Worm (Caenorhabditis elegans): ENCODE data around the gene C45G9.2.

C45G9.2 gene

ce11 chrIII:5096741-5097140 lies 27.9 kb downstream of the C45G9.2 start (continued):
- TF ChIP-seq chd-7 (tag; optimal IDR thresholded peaks at IDR 0.05) (no peak), ceh-91 (GFP tag; IDR thresholded peaks at IDR 0.05) (no peak), mcd-1 (GFP tag; IDR thresholded peaks at IDR 0.05) (no peak), mxl-1 (tag; optimal IDR thresholded peaks at IDR 0.05) (no peak), let-526 (GFP tag; IDR thresholded peaks at IDR 0.05) (no peak)

ce11 chrIII:5098740-5099276 lies 29.9 kb downstream of the C45G9.2 start:
- no peak for TF ChIP-seq pbrm-1 (GFP tag; IDR thresholded peaks at IDR 0.05)
- no peak for TF ChIP-seq nfya-2 (GFP tag; IDR thresholded peaks at IDR 0.05)
- TF ChIP-seq F57A8.1 (GFP tag; optimal IDR thresholded peaks at IDR 0.05) = no peak
- TF ChIP-seq mes-4 (tag; optimal IDR thresholded peaks at IDR 0.05) = no peak
- TF ChIP-seq bed-1 (GFP tag; IDR thresholded peaks at IDR 0.05) = no peak
- no peak for TF ChIP-seq xnd-1 (tag; optimal IDR thresholded peaks at IDR 0.05)
- TF ChIP-seq ceh-100 (GFP tag; IDR thresholded peaks at IDR 0.05) = no peak
- no peak for TF ChIP-seq T26A5.8 (tag; optimal IDR thresholded peaks at IDR 0.05)
- peak; percentile 48; the same call in 1 of the 2 replicates for TF ChIP-seq madf-8 (GFP tag; conservative IDR thresholded peaks at IDR 0.05)
- TF ChIP-seq F37B4.10 (GFP tag; IDR thresholded peaks at IDR 0.05) = no peak
- TF ChIP-seq madf-6 (GFP tag; IDR thresholded peaks at IDR 0.05) = peak; percentile 74
- no peak for TF ChIP-seq C17E4.6 (GFP tag; IDR thresholded peaks at IDR 0.05)
- TF ChIP-seq ztf-18 (tag; optimal IDR thresholded peaks at IDR 0.05) = no peak
- TF ChIP-seq K11D2.4 (GFP tag; IDR thresholded peaks at IDR 0.05) = no peak
- no peak for TF ChIP-seq ceh-79 (tag; optimal IDR thresholded peaks at IDR 0.05)
- no peak for TF ChIP-seq attf-6 (GFP tag; IDR thresholded peaks at IDR 0.05)
- TF ChIP-seq athp-1 (tag; optimal IDR thresholded peaks at IDR 0.05) = no peak
- TF ChIP-seq efl-1 (GFP tag; optimal IDR thresholded peaks at IDR 0.05) = peak; percentile 57
- no peak for TF ChIP-seq sdz-38 (tag; optimal IDR thresholded peaks at IDR 0.05)
- TF ChIP-seq F57C9.4 (tag; optimal IDR thresholded peaks at IDR 0.05) = no peak
- no peak for TF ChIP-seq snpc-4 (GFP tag; optimal IDR thresholded peaks at IDR 0.05)
- TF ChIP-seq snpc-4 (tag; optimal IDR thresholded peaks at IDR 0.05) = no peak
- TF ChIP-seq D2030.7 (GFP tag; IDR thresholded peaks at IDR 0.05) = no peak
- TF ChIP-seq ccch-3 (GFP tag; optimal IDR thresholded peaks at IDR 0.05) = no peak

ce11 chrIII:5099500-5099899 lies 30.6 kb downstream of the C45G9.2 start:
- no peak for TF ChIP-seq sea-2 (GFP tag; IDR thresholded peaks at IDR 0.05)
- no peak for TF ChIP-seq ccch-3 (GFP tag; optimal IDR thresholded peaks at IDR 0.05)
- TF ChIP-seq ZK185.1 (tag; optimal IDR thresholded peaks at IDR 0.05; ENCODE audit: poor library complexity, severe bottlenecking) = no peak
- TF ChIP-seq mcd-1 (GFP tag; IDR thresholded peaks at IDR 0.05) = no peak
- no peak for TF ChIP-seq F52B5.7 (tag; optimal IDR thresholded peaks at IDR 0.05)
- TF ChIP-seq pbrm-1 (GFP tag; IDR thresholded peaks at IDR 0.05) = no peak
- TF ChIP-seq tlf-1 (GFP tag; optimal IDR thresholded peaks at IDR 0.05) = no peak
- no peak for TF ChIP-seq bed-1 (GFP tag; IDR thresholded peaks at IDR 0.05)
- TF ChIP-seq F33H1.4 (GFP tag; IDR thresholded peaks at IDR 0.05) = no peak
- TF ChIP-seq hlh-12 (tag; optimal IDR thresholded peaks at IDR 0.05) = no peak
- TF ChIP-seq nhr-179 (tag; optimal IDR thresholded peaks at IDR 0.05) = no peak
- no peak for TF ChIP-seq lsy-27 (tag; optimal IDR thresholded peaks at IDR 0.05; ENCODE audit: borderline replicate concordance, insufficient read depth)
- no peak for TF ChIP-seq somi-1 (GFP tag; optimal IDR thresholded peaks at IDR 0.05)
- no peak for TF ChIP-seq tbx-9 (tag; optimal IDR thresholded peaks at IDR 0.05; ENCODE audit: borderline replicate concordance)
- no peak for TF ChIP-seq lin-35 (GFP tag; optimal IDR thresholded peaks at IDR 0.05)
- TF ChIP-seq Y95B8A.8 (GFP tag; IDR thresholded peaks at IDR 0.05) = no peak
- no peak for TF ChIP-seq D2030.7 (GFP tag; IDR thresholded peaks at IDR 0.05)
- TF ChIP-seq athp-1 (tag; optimal IDR thresholded peaks at IDR 0.05) = no peak
- TF ChIP-seq rec-8 (tag; optimal IDR thresholded peaks at IDR 0.05) = no peak
- TF ChIP-seq F57A8.1 (GFP tag; optimal IDR thresholded peaks at IDR 0.05) = no peak
